Worm (Caenorhabditis elegans): Measurements from ENCODE around the gene itr-1.
A peak's percentile ranks its signal among the peaks of the same experiment; 100 is the strongest.

The itr-1 gene

ce11 chrIV:7679120-7679519 lies 4.1 kb downstream of the itr-1 start:
- TF ChIP-seq sma-9 (GFP tag; optimal IDR thresholded peaks at IDR 0.05) (peak; percentile 18), sma-9 (tag; optimal IDR thresholded peaks at IDR 0.05) (no peak), mdl-1 (tag; optimal IDR thresholded peaks at IDR 0.05) (no peak), ZK546.5 (tag; optimal IDR thresholded peaks at IDR 0.05) (no peak), lin-39 (tag; optimal IDR thresholded peaks at IDR 0.05) (no peak), nhr-77 (tag; optimal IDR thresholded peaks at IDR 0.05) (no peak), nhr-23 (tag; optimal IDR thresholded peaks at IDR 0.05) (no peak), egl-27 (tag; optimal IDR thresholded peaks at IDR 0.05) (no peak), nhr-21 (tag; optimal IDR thresholded peaks at IDR 0.05) (no peak), nhr-10 (tag; optimal IDR thresholded peaks at IDR 0.05) (no peak), F13H6.1 (tag; optimal IDR thresholded peaks at IDR 0.05) (peak; percentile 10), nhr-11 (tag; optimal IDR thresholded peaks at IDR 0.05) (no peak), mab-5 (tag; optimal IDR thresholded peaks at IDR 0.05) (no peak), gmeb-1 (tag; optimal IDR thresholded peaks at IDR 0.05) (no peak), unc-39 (tag; optimal IDR thresholded peaks at IDR 0.05) (no peak), unc-55 (GFP tag; optimal IDR thresholded peaks at IDR 0.05) (no peak), elt-1 (tag; optimal IDR thresholded peaks at IDR 0.05) (no peak), fos-1 (tag; optimal IDR thresholded peaks at IDR 0.05) (peak; percentile 55), snpc-4 (tag; optimal IDR thresholded peaks at IDR 0.05) (no peak), nhr-6 (tag; optimal IDR thresholded peaks at IDR 0.05) (no peak), nhr-25 (tag; optimal IDR thresholded peaks at IDR 0.05) (no peak), ztf-1 (GFP tag; conservative IDR thresholded peaks at IDR 0.05) (no peak), skn-1 (tag; optimal IDR thresholded peaks at IDR 0.05) (no peak), crh-2 (tag; optimal IDR thresholded peaks at IDR 0.05) (peak; percentile 55), nhr-129 (tag; optimal IDR thresholded peaks at IDR 0.05) (no peak), Y55F3AM.14 (GFP tag; optimal IDR thresholded peaks at IDR 0.05) (no peak), zag-1 (tag; optimal IDR thresholded peaks at IDR 0.05) (no peak)

ce11 chrIV:7689326-7689725 lies 14.4 kb downstream of the itr-1 start:
- TF ChIP-seq lin-39 (tag; optimal IDR thresholded peaks at IDR 0.05) (no peak), R02D3.7 (tag; optimal IDR thresholded peaks at IDR 0.05) (no peak), mdl-1 (tag; optimal IDR thresholded peaks at IDR 0.05) (no peak), egl-27 (tag; optimal IDR thresholded peaks at IDR 0.05) (no peak), nhr-11 (tag; optimal IDR thresholded peaks at IDR 0.05) (no peak), ceh-82 (tag; optimal IDR thresholded peaks at IDR 0.05) (no peak), sem-4 (tag; optimal IDR thresholded peaks at IDR 0.05) (no peak), ztf-4 (tag; optimal IDR thresholded peaks at IDR 0.05) (no peak), nhr-25 (tag; optimal IDR thresholded peaks at IDR 0.05) (no peak), blmp-1 (tag; optimal IDR thresholded peaks at IDR 0.05; ENCODE audit: insufficient read depth) (no peak), mab-5 (tag; optimal IDR thresholded peaks at IDR 0.05) (no peak), elt-3 (tag; optimal IDR thresholded peaks at IDR 0.05) (no peak), unc-62 (GFP tag; optimal IDR thresholded peaks at IDR 0.05) (no peak), nhr-237 (tag; optimal IDR thresholded peaks at IDR 0.05) (no peak), sma-9 (GFP tag; optimal IDR thresholded peaks at IDR 0.05) (peak; percentile 17), sma-9 (tag; optimal IDR thresholded peaks at IDR 0.05) (no peak), lsy-2 (tag; optimal IDR thresholded peaks at IDR 0.05) (no peak), nhr-12 (tag; optimal IDR thresholded peaks at IDR 0.05) (no peak), fos-1 (tag; optimal IDR thresholded peaks at IDR 0.05) (peak; percentile 73), unc-55 (GFP tag; optimal IDR thresholded peaks at IDR 0.05) (no peak), Y55F3AM.14 (GFP tag; optimal IDR thresholded peaks at IDR 0.05) (no peak), aly-2 (tag; optimal IDR thresholded peaks at IDR 0.05) (no peak), nhr-129 (tag; optimal IDR thresholded peaks at IDR 0.05) (peak; percentile 75), ZK546.5 (tag; optimal IDR thresholded peaks at IDR 0.05) (no peak), peb-1 (tag; optimal IDR thresholded peaks at IDR 0.05) (no peak), nhr-21 (tag; optimal IDR thresholded peaks at IDR 0.05) (no peak), F13H6.1 (tag; optimal IDR thresholded peaks at IDR 0.05) (no peak), zag-1 (tag; optimal IDR thresholded peaks at IDR 0.05) (no peak), mbf-1 (tag; optimal IDR thresholded peaks at IDR 0.05) (no peak), alr-1 (tag; optimal IDR thresholded peaks at IDR 0.05) (no peak), crh-2 (tag; optimal IDR thresholded peaks at IDR 0.05) (peak; percentile 30), lin-11 (tag; optimal IDR thresholded peaks at IDR 0.05) (no peak), ceh-16 (tag; optimal IDR thresholded peaks at IDR 0.05) (no peak), dmd-4 (tag; optimal IDR thresholded peaks at IDR 0.05) (no peak)
